Worm (Caenorhabditis elegans): ENCODE measurements around the gene vpat-1.

vpat-1 gene

DNA sequence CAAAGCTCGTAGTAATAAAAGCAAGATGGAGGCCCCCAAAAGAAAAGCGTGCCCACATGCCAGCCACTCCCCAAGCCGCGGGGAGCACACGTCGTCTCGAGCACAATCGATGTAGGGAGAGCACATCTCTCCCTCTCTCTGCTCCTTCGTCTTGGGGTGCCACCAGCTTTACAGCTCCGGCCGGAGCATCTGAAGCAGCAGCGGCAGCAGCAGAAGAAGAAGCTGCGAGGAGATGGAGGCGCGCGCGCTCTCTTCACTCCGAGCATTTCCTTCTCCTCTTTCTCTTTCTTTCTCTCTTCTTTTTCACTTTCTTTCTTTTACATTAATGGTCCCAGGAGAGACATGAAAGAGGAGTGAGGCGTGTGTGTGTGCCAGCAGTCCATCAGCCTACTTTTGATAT, 18.1 kb upstream of the vpat-1 start (continued):
- TF ChIP-seq chd-7 (tag; optimal IDR thresholded peaks at IDR 0.05) (peak; percentile 63), zfh-2 (GFP tag; conservative IDR thresholded peaks at IDR 0.05) (peak; percentile 98), ztf-28 (GFP tag; IDR thresholded peaks at IDR 0.05) (no peak), nfya-2 (GFP tag; IDR thresholded peaks at IDR 0.05) (no peak), K12H6.12 (tag; optimal IDR thresholded peaks at IDR 0.05) (peak; percentile 72), ceh-40 (GFP tag; IDR thresholded peaks at IDR 0.05) (no peak), attf-5 (GFP tag; optimal IDR thresholded peaks at IDR 0.05) (no peak), B0035.1 (tag; optimal IDR thresholded peaks at IDR 0.05) (no peak), F33H1.4 (GFP tag; IDR thresholded peaks at IDR 0.05) (no peak), tlf-1 (GFP tag; optimal IDR thresholded peaks at IDR 0.05) (no peak), let-607 (tag; optimal IDR thresholded peaks at IDR 0.05) (no peak), dox-1 (GFP tag; IDR thresholded peaks at IDR 0.05) (no peak), ztf-26 (tag; optimal IDR thresholded peaks at IDR 0.05) (no peak), athp-1 (tag; optimal IDR thresholded peaks at IDR 0.05) (no peak), sdz-38 (tag; optimal IDR thresholded peaks at IDR 0.05) (no peak), snpc-1.1 (tag; optimal IDR thresholded peaks at IDR 0.05; ENCODE audit: insufficient read depth) (no peak), zim-3 (tag; optimal IDR thresholded peaks at IDR 0.05) (no peak), atf-7 (tag; optimal IDR thresholded peaks at IDR 0.05) (peak; percentile 3), lin-54 (GFP tag; optimal IDR thresholded peaks at IDR 0.05) (no peak), madf-6 (GFP tag; IDR thresholded peaks at IDR 0.05) (no peak), ets-4 (GFP tag; optimal IDR thresholded peaks at IDR 0.05) (no peak), lin-35 (GFP tag; optimal IDR thresholded peaks at IDR 0.05) (no peak), pha-4 (tag; optimal IDR thresholded peaks at IDR 0.05) (no peak), pbrm-1 (GFP tag; IDR thresholded peaks at IDR 0.05) (peak; percentile 29; the same call in 1 of the 2 replicates), F22D6.2 (tag; optimal IDR thresholded peaks at IDR 0.05) (no peak), lsy-27 (tag; optimal IDR thresholded peaks at IDR 0.05; ENCODE audit: borderline replicate concordance, insufficient read depth) (no peak), unc-62 (GFP tag; optimal IDR thresholded peaks at IDR 0.05) (no peak), Y79H2A.3 (GFP tag; conservative IDR thresholded peaks at IDR 0.05) (no peak), lag-1 (GFP tag; IDR thresholded peaks at IDR 0.05) (no peak), madf-10 (tag; optimal IDR thresholded peaks at IDR 0.05) (no peak), B0336.3 (GFP tag; IDR thresholded peaks at IDR 0.05) (no peak), T26A5.8 (tag; optimal IDR thresholded peaks at IDR 0.05) (no peak), Y67H2A.10 (GFP tag; conservative IDR thresholded peaks at IDR 0.05) (no peak), repo-1 (tag; optimal IDR thresholded peaks at IDR 0.05) (no peak), sptf-2 (GFP tag; optimal IDR thresholded peaks at IDR 0.05) (no peak), bed-2 (GFP tag; IDR thresholded peaks at IDR 0.05) (no peak), C06A6.2 (GFP tag; conservative IDR thresholded peaks at IDR 0.05) (0 out of 2 replicates have a peak, but pooled peaks have one; percentile 15), rcor-1 (GFP tag; IDR thresholded peaks at IDR 0.05) (no peak), T07F8.4 (tag; optimal IDR thresholded peaks at IDR 0.05) (no peak), dpl-1 (GFP tag; optimal IDR thresholded peaks at IDR 0.05) (no peak), snpc-3.4 (tag; optimal IDR thresholded peaks at IDR 0.05) (no peak), Y95B8A.8 (GFP tag; IDR thresholded peaks at IDR 0.05) (no peak), egl-18 (GFP tag; IDR thresholded peaks at IDR 0.05) (no peak), attf-3 (GFP tag; conservative IDR thresholded peaks at IDR 0.05) (no peak), mxl-1 (tag; optimal IDR thresholded peaks at IDR 0.05) (no peak), hmg-1.2 (GFP tag; IDR thresholded peaks at IDR 0.05) (peak; percentile 34; the same call in 1 of the 2 replicates), F57C9.4 (tag; optimal IDR thresholded peaks at IDR 0.05) (no peak), attf-6 (GFP tag; IDR thresholded peaks at IDR 0.05) (no peak), snpc-1.3 (tag; optimal IDR thresholded peaks at IDR 0.05; ENCODE audit: insufficient read depth) (no peak)
